Worm (Caenorhabditis elegans): Measurements from ENCODE around the gene nhr-221.

Gene nhr-221

DNA sequence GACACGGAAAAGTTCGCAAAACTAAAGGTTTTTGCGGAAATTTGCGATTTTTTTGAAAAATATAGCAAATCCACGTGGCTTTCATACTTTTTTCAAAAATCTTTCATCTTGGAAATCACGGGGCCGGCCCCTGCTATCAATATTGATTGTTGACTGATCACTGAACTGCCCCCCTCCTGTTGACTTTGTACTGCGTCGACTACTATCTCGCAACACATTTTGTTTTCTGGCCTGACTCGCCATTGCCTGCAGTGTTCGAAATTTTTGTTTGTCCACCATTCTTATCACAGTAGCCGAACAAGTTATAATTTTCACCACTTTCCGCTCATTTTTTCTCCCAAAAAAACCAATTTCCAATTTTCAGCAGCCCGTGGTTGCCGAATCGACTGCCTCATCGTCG is 45.9 kb upstream of the nhr-221 start:
- TF ChIP-seq pax-3 (tag; optimal IDR thresholded peaks at IDR 0.05), result no peak
- peak in 1 of 2 experiments; percentile 9 for TF ChIP-seq mdl-1 (tag; optimal IDR thresholded peaks at IDR 0.05)
- peak; percentile 6 for TF ChIP-seq nhr-71 (tag; optimal IDR thresholded peaks at IDR 0.05)

- TF ChIP-seq elt-3 (tag; optimal IDR thresholded peaks at IDR 0.05) (peak in 2 of 6 experiments; percentile 8 to 39), elt-2 (tag; optimal IDR thresholded peaks at IDR 0.05) (peak; percentile 52), efl-1 (optimal IDR thresholded peaks at IDR 0.05) (no peak), efl-1 (GFP tag; optimal IDR thresholded peaks at IDR 0.05 in 1 of 2) (peak in 1 of 2 experiments; percentile 27), F16B12.6 (tag; optimal IDR thresholded peaks at IDR 0.05) (no peak), blmp-1 (tag; optimal IDR thresholded peaks at IDR 0.05) (peak; percentile 52)
These were observed 45.2 kb upstream of the nhr-221 start for ce11 chrV:3580385-3580784.

ce11 chrV:3579795-3580194 is 44.6 kb upstream of the nhr-221 start:
- TF ChIP-seq efl-1 (optimal IDR thresholded peaks at IDR 0.05), result peak; percentile 46 to 68
- peak; percentile 82 to 96 for TF ChIP-seq efl-1 (GFP tag; optimal IDR thresholded peaks at IDR 0.05 in 1 of 2)
- peak; percentile 23 for TF ChIP-seq tbx-2 (tag; optimal IDR thresholded peaks at IDR 0.05)
- no peak for TF ChIP-seq vab-15 (tag; optimal IDR thresholded peaks at IDR 0.05)
- TF ChIP-seq zip-4 (GFP tag; optimal IDR thresholded peaks at IDR 0.05), result no peak
- peak; percentile 42 to 64 for TF ChIP-seq lsy-2 (tag; optimal IDR thresholded peaks at IDR 0.05)
- TF ChIP-seq nhr-19 (GFP tag; conservative IDR thresholded peaks at IDR 0.05), result peak; percentile 29; the same call in 1 of the 2 replicates
- no peak for TF ChIP-seq pqm-1 (tag; optimal IDR thresholded peaks at IDR 0.05)
- peak in 2 of 3 experiments; percentile 29 to 76 for TF ChIP-seq ceh-82 (tag; optimal IDR thresholded peaks at IDR 0.05)
- peak; percentile 42 for TF ChIP-seq fos-1 (tag; optimal IDR thresholded peaks at IDR 0.05)
- TF ChIP-seq hlh-17 (GFP tag; optimal IDR thresholded peaks at IDR 0.05; ENCODE audit: borderline replicate concordance), result no peak
- TF ChIP-seq nhr-47 (tag; optimal IDR thresholded peaks at IDR 0.05), result peak; percentile 35
- peak; percentile 68 for TF ChIP-seq snu-23 (GFP tag; optimal IDR thresholded peaks at IDR 0.05)
- TF ChIP-seq nhr-85 (tag), result peak; percentile 57
- peak; percentile 25 for TF ChIP-seq nhr-77 (tag; optimal IDR thresholded peaks at IDR 0.05)
- peak in 2 of 6 experiments; percentile 1 to 14 for TF ChIP-seq elt-3 (tag; optimal IDR thresholded peaks at IDR 0.05)
- no peak for TF ChIP-seq ztf-4 (tag; optimal IDR thresholded peaks at IDR 0.05)
- TF ChIP-seq C04F5.9 (tag; optimal IDR thresholded peaks at IDR 0.05), result no peak
- peak; percentile 15 for TF ChIP-seq fkh-8 (tag; optimal IDR thresholded peaks at IDR 0.05)
- TF ChIP-seq unc-130 (tag; optimal IDR thresholded peaks at IDR 0.05), result peak; percentile 16
- TF ChIP-seq dpl-1 (GFP tag; optimal IDR thresholded peaks at IDR 0.05), result peak; percentile 62 to 81 (median 65)
- no peak for TF ChIP-seq isw-1 (GFP tag; IDR thresholded peaks at IDR 0.05)
- peak; percentile 27 for TF ChIP-seq skn-1 (tag; optimal IDR thresholded peaks at IDR 0.05)
- TF ChIP-seq swsn-7 (tag; optimal IDR thresholded peaks at IDR 0.05), result peak; percentile 32
- peak; percentile 86 for TF ChIP-seq lin-15B (tag; optimal IDR thresholded peaks at IDR 0.05)
- no peak for TF ChIP-seq unc-86 (tag; optimal IDR thresholded peaks at IDR 0.05)
- TF ChIP-seq nhr-71 (tag; optimal IDR thresholded peaks at IDR 0.05), result peak; percentile 73
- TF ChIP-seq C16A3.4 (tag; optimal IDR thresholded peaks at IDR 0.05), result peak; percentile 15
- peak; percentile 67 for TF ChIP-seq nhr-20 (tag; optimal IDR thresholded peaks at IDR 0.05)
- peak; percentile 12 for TF ChIP-seq fkh-10 (GFP tag; optimal IDR thresholded peaks at IDR 0.05)
- TF ChIP-seq ama-1 (optimal IDR thresholded peaks at IDR 0.05), result no peak
- peak; percentile 73 to 86 for TF ChIP-seq lin-35 (GFP tag; optimal IDR thresholded peaks at IDR 0.05)
- TF ChIP-seq xbp-1 (tag; optimal IDR thresholded peaks at IDR 0.05), result peak; percentile 8
- no peak for TF ChIP-seq efl-3 (GFP tag; optimal IDR thresholded peaks at IDR 0.05)
- peak; percentile 85 for TF ChIP-seq lin-14 (GFP tag; optimal IDR thresholded peaks at IDR 0.05)
- TF ChIP-seq elt-2 (tag; optimal IDR thresholded peaks at IDR 0.05), result no peak
- peak; percentile 55 for TF ChIP-seq rnt-1 (tag; optimal IDR thresholded peaks at IDR 0.05)
- TF ChIP-seq mep-1 (tag; optimal IDR thresholded peaks at IDR 0.05), result peak; percentile 61
